Fruit fly (Drosophila melanogaster): ENCODE measurements around the gene Taf3.

Taf3 gene

dm6 chr4:507252-508202 is 40.9 kb upstream of the Taf3 start (continued):
- peak; percentile 52; the same call in 1 of the 2 replicates for TF ChIP-seq CG32532 (GFP tag; IDR thresholded peaks at IDR 0.05)
- peak; percentile 93 for TF ChIP-seq Nf-YB (GFP tag; optimal IDR thresholded peaks at IDR 0.05)
- TF ChIP-seq CG6689 (GFP tag; IDR thresholded peaks at IDR 0.05), result peak; percentile 91
- TF ChIP-seq crol (GFP tag; IDR thresholded peaks at IDR 0.05), result peak; percentile 98
- peak; percentile 71 for TF ChIP-seq CG10321 (GFP tag; IDR thresholded peaks at IDR 0.05)
- no peak for TF ChIP-seq aop (GFP tag; IDR thresholded peaks at IDR 0.05)
- no peak for TF ChIP-seq Lim3 (GFP tag; IDR thresholded peaks at IDR 0.05)
- no peak; the same call in 2 of the 3 replicates for TF ChIP-seq CG34422 (GFP tag; IDR thresholded peaks at IDR 0.05)
- TF ChIP-seq gcm (GFP tag; optimal IDR thresholded peaks at IDR 0.05), result peak; percentile 92
- no peak for TF ChIP-seq H15 (GFP tag; IDR thresholded peaks at IDR 0.05)
- TF ChIP-seq CG43689 (GFP tag; IDR thresholded peaks at IDR 0.05), result no peak
- no peak for TF ChIP-seq CG14441 (GFP tag; IDR thresholded peaks at IDR 0.05)
- TF ChIP-seq sr (GFP tag; IDR thresholded peaks at IDR 0.05), result no peak
- TF ChIP-seq Trl (optimal IDR thresholded peaks at IDR 0.05), result peak; percentile 88 to 94
- TF ChIP-seq Trl (GFP tag; optimal IDR thresholded peaks at IDR 0.05), result no peak
- TF ChIP-seq cad (GFP tag; optimal IDR thresholded peaks at IDR 0.05), result no peak
- TF ChIP-seq CG17802 (tag; optimal IDR thresholded peaks at IDR 0.05), result no peak
- TF ChIP-seq CG17385 (GFP tag; optimal IDR thresholded peaks at IDR 0.05), result peak; percentile 19
- no peak for TF ChIP-seq BtbVII (GFP tag; optimal IDR thresholded peaks at IDR 0.05)
- no peak for TF ChIP-seq Atf3 (GFP tag; optimal IDR thresholded peaks at IDR 0.05)
- TF ChIP-seq inv (GFP tag; IDR thresholded peaks at IDR 0.05; ENCODE audit: partially characterized antibody), result no peak
- peak; percentile 11 for TF ChIP-seq sd (tag; optimal IDR thresholded peaks at IDR 0.05)
- no peak for TF ChIP-seq CG1233 (GFP tag; optimal IDR thresholded peaks at IDR 0.05)

dm6 chr4:505980-506614 is 39.5 kb upstream of the Taf3 start:
- TF ChIP-seq unpg (GFP tag; optimal IDR thresholded peaks at IDR 0.05) (no peak), sima (GFP tag; optimal IDR thresholded peaks at IDR 0.05) (no peak), ato (GFP tag; IDR thresholded peaks at IDR 0.05; ENCODE audit: partially characterized antibody) (no peak), wek (GFP tag; optimal IDR thresholded peaks at IDR 0.05) (no peak), row (GFP tag; IDR thresholded peaks at IDR 0.05) (0 out of 3 replicates have a peak, but pooled peaks have one; percentile 7), br (optimal IDR thresholded peaks at IDR 0.05) (no peak), fd3F (GFP tag; optimal IDR thresholded peaks at IDR 0.05) (no peak), Sry-β (GFP tag; optimal IDR thresholded peaks at IDR 0.05) (no peak), fru (optimal IDR thresholded peaks at IDR 0.05) (no peak), CG1792 (GFP tag; optimal IDR thresholded peaks at IDR 0.05) (no peak), Dfd (GFP tag; optimal IDR thresholded peaks at IDR 0.05) (no peak), CrebB (tag; optimal IDR thresholded peaks at IDR 0.05) (no peak), CG14860 (GFP tag; IDR thresholded peaks at IDR 0.05; ENCODE audit: partially characterized antibody) (no peak), stc (GFP tag; IDR thresholded peaks at IDR 0.05) (no peak), CG17359 (tag; optimal IDR thresholded peaks at IDR 0.05) (no peak), CG10321 (GFP tag; IDR thresholded peaks at IDR 0.05) (no peak), CG16815 (GFP tag; optimal IDR thresholded peaks at IDR 0.05) (no peak), CG34224 (GFP tag; IDR thresholded peaks at IDR 0.05; ENCODE audit: partially characterized antibody) (no peak), D19A (tag; optimal IDR thresholded peaks at IDR 0.05) (peak; percentile 67), CG17612 (GFP tag; IDR thresholded peaks at IDR 0.05) (no peak), CG12104 (GFP tag; optimal IDR thresholded peaks at IDR 0.05) (no peak), Bdp1 (GFP tag; optimal IDR thresholded peaks at IDR 0.05) (no peak), CG13894 (tag; optimal IDR thresholded peaks at IDR 0.05) (peak; percentile 33), Meics (GFP tag; optimal IDR thresholded peaks at IDR 0.05) (no peak), CG3838 (GFP tag; optimal IDR thresholded peaks at IDR 0.05) (no peak), CG11247 (GFP tag; IDR thresholded peaks at IDR 0.05) (no peak), Doc3 (GFP tag; IDR thresholded peaks at IDR 0.05; ENCODE audit: partially characterized antibody) (no peak), Hsf (GFP tag; optimal IDR thresholded peaks at IDR 0.05) (no peak), cad (GFP tag; optimal IDR thresholded peaks at IDR 0.05) (no peak)
